Worm (Caenorhabditis elegans): ENCODE results near the gene Y25C1A.13.

Gene Y25C1A.13

ce11 chrII:3112313-3112712 lies 1.3 kb upstream of the Y25C1A.13 start, which contains the start of gene Y25C1A.2:
Y25C1A.2 (plus strand) TSS chrII:3112613.
- TF ChIP-seq madf-10 (tag; optimal IDR thresholded peaks at IDR 0.05) (no peak), hrde-1 (tag; optimal IDR thresholded peaks at IDR 0.05; ENCODE audit: borderline replicate concordance) (no peak), mxl-1 (tag; optimal IDR thresholded peaks at IDR 0.05) (no peak), let-526 (GFP tag; IDR thresholded peaks at IDR 0.05) (no peak), lin-54 (GFP tag; optimal IDR thresholded peaks at IDR 0.05) (no peak), nhr-27 (tag; optimal IDR thresholded peaks at IDR 0.05) (no peak), lsl-1 (GFP tag; optimal IDR thresholded peaks at IDR 0.05) (no peak), let-607 (tag; optimal IDR thresholded peaks at IDR 0.05) (no peak), hlh-26 (GFP tag; conservative IDR thresholded peaks at IDR 0.05) (no peak), rcor-1 (GFP tag; IDR thresholded peaks at IDR 0.05) (no peak), aptf-3 (GFP tag; IDR thresholded peaks at IDR 0.05) (no peak), ceh-40 (GFP tag; IDR thresholded peaks at IDR 0.05) (no peak), attf-3 (GFP tag; conservative IDR thresholded peaks at IDR 0.05) (no peak), F10E7.11 (tag; optimal IDR thresholded peaks at IDR 0.05) (no peak), cebp-2 (GFP tag; IDR thresholded peaks at IDR 0.05) (no peak), nhr-90 (tag; optimal IDR thresholded peaks at IDR 0.05) (no peak), dox-1 (GFP tag; IDR thresholded peaks at IDR 0.05) (no peak)

DNA sequence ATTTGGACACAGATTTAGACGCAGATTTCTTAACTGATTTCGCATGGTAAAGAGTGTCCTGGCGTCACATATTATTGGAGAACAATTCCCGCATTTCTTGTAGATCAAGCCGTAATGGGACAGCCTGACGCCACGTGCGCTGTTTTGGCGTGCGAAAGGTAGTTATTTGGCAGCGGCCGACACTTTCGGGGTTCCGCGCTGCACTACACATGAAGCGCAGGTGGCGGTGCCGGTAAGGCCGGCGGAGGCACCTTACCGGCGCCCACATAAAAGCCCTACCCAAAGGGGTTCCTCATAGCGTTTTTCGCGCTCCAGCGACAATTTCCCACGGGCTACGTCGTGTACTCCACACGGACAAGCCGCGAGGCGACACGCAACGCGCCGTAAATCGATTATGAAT lies 948 bp downstream of the Y25C1A.13 start:
- TF ChIP-seq K12H6.12 (tag; optimal IDR thresholded peaks at IDR 0.05) (no peak), ztf-22 (GFP tag; optimal IDR thresholded peaks at IDR 0.05) (no peak), ccch-3 (GFP tag; optimal IDR thresholded peaks at IDR 0.05) (no peak), ekl-4 (GFP tag; IDR thresholded peaks at IDR 0.05) (no peak), efl-1 (GFP tag; optimal IDR thresholded peaks at IDR 0.05) (no peak), ztf-3 (GFP tag; optimal IDR thresholded peaks at IDR 0.05) (no peak), ceh-91 (GFP tag; IDR thresholded peaks at IDR 0.05) (no peak), B0261.1 (tag; optimal IDR thresholded peaks at IDR 0.05) (no peak), cebp-2 (GFP tag; IDR thresholded peaks at IDR 0.05) (0 out of 2 replicates have a peak, but pooled peaks have one; percentile 17), hlh-12 (tag; optimal IDR thresholded peaks at IDR 0.05) (no peak), ztf-26 (tag; optimal IDR thresholded peaks at IDR 0.05) (no peak), hmg-20 (GFP tag; IDR thresholded peaks at IDR 0.05) (no peak), zim-3 (tag; optimal IDR thresholded peaks at IDR 0.05) (no peak), nfyb-1 (GFP tag; IDR thresholded peaks at IDR 0.05) (no peak), bed-1 (GFP tag; IDR thresholded peaks at IDR 0.05) (no peak), chd-7 (tag; optimal IDR thresholded peaks at IDR 0.05) (no peak), fkh-3 (tag; optimal IDR thresholded peaks at IDR 0.05) (no peak), lag-1 (GFP tag; IDR thresholded peaks at IDR 0.05) (no peak), sptf-2 (GFP tag; optimal IDR thresholded peaks at IDR 0.05) (no peak), D2030.7 (GFP tag; IDR thresholded peaks at IDR 0.05) (0 out of 2 replicates have a peak, but pooled peaks have one; percentile 23), madf-8 (GFP tag; conservative IDR thresholded peaks at IDR 0.05) (no peak), egrh-3 (GFP tag; IDR thresholded peaks at IDR 0.05) (peak; percentile 14; the same call in 1 of the 2 replicates), zfh-2 (GFP tag; conservative IDR thresholded peaks at IDR 0.05) (peak; percentile 46; the same call in 1 of the 2 replicates), ztf-6 (GFP tag; IDR thresholded peaks at IDR 0.05) (no peak), atf-7 (tag; optimal IDR thresholded peaks at IDR 0.05) (no peak), gei-17 (GFP tag; optimal IDR thresholded peaks at IDR 0.05) (no peak), aptf-3 (GFP tag; IDR thresholded peaks at IDR 0.05) (no peak), snpc-4 (GFP tag; optimal IDR thresholded peaks at IDR 0.05) (no peak), snpc-4 (tag; optimal IDR thresholded peaks at IDR 0.05) (peak in 2 of 4 experiments; percentile 57 to 74), ceh-58 (GFP tag; IDR thresholded peaks at IDR 0.05) (no peak), lin-54 (GFP tag; optimal IDR thresholded peaks at IDR 0.05) (no peak), Y53F4B.3 (GFP tag; IDR thresholded peaks at IDR 0.05) (no peak), lin-40 (tag; optimal IDR thresholded peaks at IDR 0.05) (no peak), rec-8 (tag; optimal IDR thresholded peaks at IDR 0.05) (no peak), nhr-80 (tag; optimal IDR thresholded peaks at IDR 0.05) (no peak)

Measured in whole organism, young adult.